Worm (Caenorhabditis elegans) whole organism, young adult: Measurements from ENCODE around the gene Y26E6A.3.

Experiments
- B0019.2 ChIP-seq: fragments of 200-800 bp; sonication (Bioruptor generic); conservative IDR thresholded peaks from 2 replicates; pipeline ENCODE4 v1.3.6; 2022; ENCODE audit warnings: missing genetic modification reagents, missing genetic modification characterization, missing compliant biosample characterization
- B0035.1 ChIP-seq: sonication (generic microtip); optimal IDR thresholded peaks from 2 replicates; lab custom pipeline; 2016; ENCODE audit warnings: missing genetic modification characterization, mild to moderate bottlenecking, missing compliant biosample characterization, missing genotype, missing genetic modification reagents
- F10E7.11 ChIP-seq: sonication (generic microtip); optimal IDR thresholded peaks from 2 replicates; lab custom pipeline; 2017; ENCODE audit warnings: mild to moderate bottlenecking, missing genetic modification characterization, moderate library complexity, missing compliant biosample characterization
- F22D6.2 ChIP-seq: sonication (generic microtip); optimal IDR thresholded peaks from 2 replicates; lab custom pipeline; 2016; ENCODE audit warnings: mild to moderate bottlenecking, missing genetic modification characterization, missing compliant biosample characterization
- F23B12.7 ChIP-seq: sonication (generic microtip); optimal IDR thresholded peaks from 2 replicates; lab custom pipeline; 2017; ENCODE audit warnings: missing genetic modification characterization, mild to moderate bottlenecking, missing compliant biosample characterization, antibody characterized with exemption, moderate library complexity; ENCODE audit not compliant: insufficient read depth
- F37B4.10 ChIP-seq: fragments of 200-800 bp; sonication (Bioruptor generic); IDR thresholded peaks from 2 replicates; pipeline ENCODE4 v1.3.6; 2022; ENCODE audit warnings: missing genetic modification characterization, missing compliant biosample characterization
- F39B2.1 ChIP-seq: fragments of 200-800 bp; sonication (Bioruptor generic); IDR thresholded peaks from 2 replicates; pipeline ENCODE4 v1.3.6; 2022; ENCODE audit warnings: missing genetic modification reagents, missing genetic modification characterization, missing compliant biosample characterization
- F57C9.4 ChIP-seq: sonication (generic microtip); optimal IDR thresholded peaks from 2 replicates; lab custom pipeline; 2017; ENCODE audit warnings: mild to moderate bottlenecking, missing genetic modification characterization, missing compliant biosample characterization
- K11D2.4 ChIP-seq: fragments of 200-800 bp; sonication (Bioruptor generic); IDR thresholded peaks from 2 replicates; pipeline ENCODE4 v1.3.6; 2022; ENCODE audit warnings: missing genetic modification reagents, missing genetic modification characterization, missing compliant biosample characterization
- Y53G8AR.9 ChIP-seq: fragments of 200-800 bp; sonication (Bioruptor generic); conservative IDR thresholded peaks from 2 replicates; pipeline ENCODE4 v1.3.6; 2022; ENCODE audit warnings: missing genetic modification reagents, missing genetic modification characterization, missing compliant biosample characterization
- ZK185.1 ChIP-seq: sonication (generic microtip); optimal IDR thresholded peaks from 2 replicates; lab custom pipeline; 2016; ENCODE audit warnings: mild to moderate bottlenecking, missing genetic modification characterization, missing compliant biosample characterization; ENCODE audit not compliant: poor library complexity, severe bottlenecking
- ama-1 ChIP-seq, 3 experiments: fragments of 150-350 bp in 1 of 3; sonication (generic microtip) in 2 of 3; optimal IDR thresholded peaks; 2 replicates each; lab custom pipeline; 2014 to 2018; ENCODE audit warnings: missing biosample characterization in 2 of 3, missing genetic modification characterization in 2 of 3, missing genetic modification reagents in 2 of 3
- attf-5 ChIP-seq: fragments of 200-800 bp; sonication (Bioruptor generic); optimal IDR thresholded peaks from 2 replicates; lab custom pipeline; 2018; ENCODE audit warnings: mild to moderate bottlenecking, missing genetic modification characterization, missing compliant biosample characterization
- attf-6 ChIP-seq: fragments of 200-800 bp; sonication (Bioruptor generic); IDR thresholded peaks from 2 replicates; pipeline ENCODE4 v1.3.6; 2022; ENCODE audit warnings: missing genetic modification reagents, missing genetic modification characterization, missing compliant biosample characterization
- ceh-100 ChIP-seq: fragments of 200-800 bp; sonication (Bioruptor generic); IDR thresholded peaks from 2 replicates; pipeline ENCODE4 v1.3.6; 2022; ENCODE audit warnings: missing genetic modification reagents, missing genetic modification characterization, missing compliant biosample characterization
- ceh-27 ChIP-seq: fragments of 200-800 bp; sonication (Bioruptor generic); optimal IDR thresholded peaks from 2 replicates; lab custom pipeline; 2018; ENCODE audit warnings: mild to moderate bottlenecking, missing genetic modification characterization, moderate library complexity, missing compliant biosample characterization
- ceh-58 ChIP-seq: fragments of 200-800 bp; sonication (Bioruptor generic); IDR thresholded peaks from 2 replicates; pipeline ENCODE4 v1.3.6; 2022; ENCODE audit warnings: missing genetic modification characterization, missing compliant biosample characterization
- ceh-79 ChIP-seq: sonication (generic microtip); optimal IDR thresholded peaks from 2 replicates; lab custom pipeline; 2017; ENCODE audit warnings: mild to moderate bottlenecking, missing genetic modification characterization, missing compliant biosample characterization
- dpff-1 ChIP-seq: sonication (generic microtip); optimal IDR thresholded peaks from 2 replicates; lab custom pipeline; 2017; ENCODE audit warnings: mild to moderate bottlenecking, missing genetic modification characterization, missing compliant biosample characterization
- efl-1 ChIP-seq: fragments of 150-350 bp; optimal IDR thresholded peaks from 2 replicates; lab custom pipeline; 2014; ENCODE audit warnings: missing biosample characterization, missing genetic modification reagents, missing genetic modification characterization
- hlh-12 ChIP-seq: sonication (generic microtip); optimal IDR thresholded peaks from 2 replicates; lab custom pipeline; 2016; ENCODE audit warnings: missing genetic modification characterization, missing compliant biosample characterization
- hlh-26 ChIP-seq: fragments of 200-800 bp; sonication (Bioruptor generic); conservative IDR thresholded peaks from 2 replicates; pipeline ENCODE4 v1.3.6; 2022; ENCODE audit warnings: missing genetic modification reagents, missing genetic modification characterization, missing compliant biosample characterization
- hmg-1.2 ChIP-seq: fragments of 200-800 bp; sonication (Bioruptor generic); IDR thresholded peaks from 2 replicates; pipeline ENCODE4 v1.3.6; 2022; ENCODE audit warnings: missing genetic modification reagents, missing genetic modification characterization, missing compliant biosample characterization
- hrde-1 ChIP-seq: sonication (generic microtip); optimal IDR thresholded peaks from 2 replicates; lab custom pipeline; 2016; ENCODE audit warnings: missing genetic modification characterization, mild to moderate bottlenecking, missing compliant biosample characterization, moderate library complexity, missing genotype, missing genetic modification reagents, borderline replicate concordance
- lin-26 ChIP-seq: fragments of 200-800 bp; sonication (Bioruptor generic); IDR thresholded peaks from 2 replicates; pipeline ENCODE4 v1.3.6; 2022; ENCODE audit warnings: missing genetic modification reagents, missing genetic modification characterization, missing compliant biosample characterization
- madf-8 ChIP-seq: fragments of 200-800 bp; sonication (Bioruptor generic); conservative IDR thresholded peaks from 2 replicates; pipeline ENCODE4 v1.3.6; 2022; ENCODE audit warnings: missing genetic modification reagents, missing genetic modification characterization, missing compliant biosample characterization
- mel-28 ChIP-seq: sonication (generic microtip); optimal IDR thresholded peaks from 2 replicates; lab custom pipeline; 2016; ENCODE audit warnings: borderline replicate concordance, mild to moderate bottlenecking, missing genetic modification characterization, missing compliant biosample characterization
- nhr-120 ChIP-seq: fragments of 200-800 bp; sonication (Bioruptor generic); IDR thresholded peaks from 2 replicates; pipeline ENCODE4 v1.3.6; 2022; ENCODE audit warnings: missing genetic modification characterization, missing compliant biosample characterization
- nhr-80 ChIP-seq: sonication (generic microtip); optimal IDR thresholded peaks from 2 replicates; lab custom pipeline; 2016; ENCODE audit warnings: missing genetic modification characterization, missing compliant biosample characterization
- rec-8 ChIP-seq, 2 experiments: sonication (generic microtip); optimal IDR thresholded peaks; 2 replicates each; lab custom pipeline; 2016; ENCODE audit warnings: mild to moderate bottlenecking in 2 of 2, missing genetic modification characterization in 2 of 2, missing genetic modification reagents in 2 of 2, missing genotype in 2 of 2, missing biosample characterization in 1 of 2, missing compliant biosample characterization in 1 of 2, moderate library complexity in 1 of 2
- tlf-1 ChIP-seq: fragments of 200-800 bp; sonication (Bioruptor generic); optimal IDR thresholded peaks from 2 replicates; lab custom pipeline; 2018; ENCODE audit warnings: mild to moderate bottlenecking, missing genetic modification characterization, missing compliant biosample characterization
- unc-130 ChIP-seq: sonication (generic microtip); optimal IDR thresholded peaks from 2 replicates; lab custom pipeline; 2016; ENCODE audit warnings: missing genetic modification reagents, missing genetic modification characterization, missing compliant biosample characterization
- unc-62 ChIP-seq: fragments of 150-350 bp; optimal IDR thresholded peaks from 2 replicates; lab custom pipeline; 2014; ENCODE audit warnings: missing biosample characterization, missing genetic modification reagents, missing genetic modification characterization
- zfh-2 ChIP-seq: fragments of 200-800 bp; sonication (Bioruptor generic); conservative IDR thresholded peaks from 2 replicates; pipeline ENCODE4 v1.3.6; 2022; ENCODE audit warnings: missing genetic modification reagents, missing genetic modification characterization, missing compliant biosample characterization
- ztf-22 ChIP-seq: fragments of 200-800 bp; sonication (Bioruptor generic); optimal IDR thresholded peaks from 2 replicates; lab custom pipeline; 2018; ENCODE audit warnings: mild to moderate bottlenecking, missing genetic modification characterization, moderate library complexity, missing compliant biosample characterization
- ztf-6 ChIP-seq: fragments of 200-800 bp; sonication (Bioruptor generic); IDR thresholded peaks from 2 replicates; pipeline ENCODE4 v1.3.6; 2022; ENCODE audit warnings: missing genetic modification reagents, missing genetic modification characterization, missing compliant biosample characterization

Y26E6A.3 gene

ce11 chrX:13886195-13886594 lies 23.6 kb downstream of the Y26E6A.3 start (continued):
- TF ChIP-seq ztf-22 (GFP tag; lab: Kevin White, UChicago) = no peak
- TF ChIP-seq tlf-1 (GFP tag; lab: Kevin White, UChicago) = no peak
- TF ChIP-seq madf-8 (GFP tag; lab: Robert Waterston, UW) = no peak
- TF ChIP-seq lin-26 (GFP tag; lab: Robert Waterston, UW) = peak; percentile 53; the same call in 1 of the 2 replicates
- no peak for TF ChIP-seq B0019.2 (GFP tag; lab: Robert Waterston, UW)
- TF ChIP-seq Y53G8AR.9 (GFP tag; lab: Robert Waterston, UW) = no peak
- TF ChIP-seq B0035.1 (tag; lab: Kevin White, UChicago) = no peak
- no peak for TF ChIP-seq F39B2.1 (GFP tag; lab: Robert Waterston, UW)
- no peak for TF ChIP-seq F37B4.10 (GFP tag; lab: Robert Waterston, UW)
- no peak; the same call in 1 of the 2 replicates for TF ChIP-seq zfh-2 (GFP tag; lab: Robert Waterston, UW)
- TF ChIP-seq K11D2.4 (GFP tag; lab: Robert Waterston, UW) = no peak
- no peak for TF ChIP-seq nhr-80 (tag; lab: Kevin White, UChicago)
- TF ChIP-seq rec-8 (tag; optimal IDR thresholded peaks at IDR 0.05; lab: Kevin White, UChicago) = no peak
- TF ChIP-seq ceh-27 (GFP tag; lab: Kevin White, UChicago) = no peak
- no peak for TF ChIP-seq F57C9.4 (tag; lab: Kevin White, UChicago)
- TF ChIP-seq F22D6.2 (tag; lab: Kevin White, UChicago) = no peak
- TF ChIP-seq nhr-120 = no peak
- no peak for TF ChIP-seq F10E7.11
- TF ChIP-seq attf-5 (GFP tag; lab: Kevin White, UChicago) = no peak
- TF ChIP-seq hrde-1 (tag; lab: Kevin White, UChicago) = no peak

- TF ChIP-seq ztf-6 (no peak), nhr-80 (tag; lab: Kevin White, UChicago) (peak; percentile 75)
Observed at ce11 chrX:13885131-13885530, 24.6 kb downstream of the Y26E6A.3 start.

ce11 chrX:13884157-13884556 lies 25.6 kb downstream of the Y26E6A.3 start:
- TF ChIP-seq nhr-80 (tag; lab: Kevin White, UChicago) (peak; percentile 36), ZK185.1 (no peak)

ce11 chrX:13882639-13883038 lies 27.1 kb downstream of the Y26E6A.3 start, which contains the start of gene hlb-1:
hlb-1 (minus strand) TSS chrX:13882739.
- no peak for TF ChIP-seq ceh-27 (GFP tag; lab: Kevin White, UChicago)
- no peak for TF ChIP-seq ceh-100 (GFP tag; lab: Robert Waterston, UW)
- TF ChIP-seq ama-1 (optimal IDR thresholded peaks at IDR 0.05; lab: Kevin White, UChicago) = no peak
- TF ChIP-seq ama-1 (GFP tag; optimal IDR thresholded peaks at IDR 0.05; lab: Kevin White, UChicago) = no peak
- TF ChIP-seq mel-28 (tag; lab: Kevin White, UChicago) = no peak
- no peak for TF ChIP-seq unc-62
- TF ChIP-seq attf-6 (GFP tag; lab: Robert Waterston, UW) = no peak
- TF ChIP-seq hlh-26 (GFP tag; lab: Robert Waterston, UW) = no peak
- TF ChIP-seq unc-130 (GFP tag; lab: Kevin White, UChicago) = no peak
- no peak for TF ChIP-seq dpff-1
- TF ChIP-seq hlh-12 = no peak
- no peak for TF ChIP-seq ceh-58 (GFP tag; lab: Robert Waterston, UW)
- TF ChIP-seq ceh-79 (tag; lab: Kevin White, UChicago) = no peak
- TF ChIP-seq hmg-1.2 (GFP tag; lab: Robert Waterston, UW) = no peak
- TF ChIP-seq F23B12.7 = no peak
- no peak for TF ChIP-seq efl-1 (GFP tag; lab: Kevin White, UChicago)
